Worm (Caenorhabditis elegans) whole organism, L1 larva: Measurements from ENCODE around the gene T03G11.9.

ENCODE experiments used
- ama-1 ChIP-seq: fragments of 150-350 bp; optimal IDR thresholded peaks from 2 replicates; lab custom pipeline; 2014
- lin-39 ChIP-seq: fragments of 150-350 bp; optimal IDR thresholded peaks from 2 replicates; lab custom pipeline; 2014; ENCODE audit warnings: missing biosample characterization, missing genetic modification reagents, missing genetic modification characterization
- mdl-1 ChIP-seq, 2 experiments: fragments of 150-350 bp; optimal IDR thresholded peaks; 2 replicates each; lab custom pipeline; 2014 to 2017; ENCODE audit warnings: missing biosample characterization in 2 of 2, missing genetic modification characterization in 2 of 2, inconsistent platforms in 1 of 2
- unc-130 ChIP-seq: fragments of 150-350 bp; optimal IDR thresholded peaks from 2 replicates; lab custom pipeline; 2017; ENCODE audit warnings: missing biosample characterization, missing genetic modification characterization, inconsistent platforms

ce11 chrX:5226265-5226664 lies 42.2 kb downstream of the T03G11.9 start, which contains the start of gene H28G03.3:
- TF ChIP-seq unc-130 (no peak), lin-39 (tag; lab: Kevin White, UChicago) (no peak), ama-1 (lab: Kevin White, UChicago) (no peak), mdl-1 (tag; optimal IDR thresholded peaks at IDR 0.05; lab: Kevin White, UChicago) (no peak)
